Worm (Caenorhabditis elegans) whole organism, L3 larva: ENCODE results near the gene Y45F10C.4.

Source experiments
- R02D3.7 ChIP-seq: fragments of 150-350 bp; optimal IDR thresholded peaks from 2 replicates; lab custom pipeline; 2014; ENCODE audit warnings: missing biosample characterization, missing genetic modification characterization
- egl-27 ChIP-seq: sonication (generic microtip); optimal IDR thresholded peaks from 4 replicates; lab custom pipeline; 2017; ENCODE audit warnings: missing biosample characterization, missing genetic modification reagents, missing genetic modification characterization
- elt-2 ChIP-seq: sonication (generic microtip); optimal IDR thresholded peaks from 2 replicates; lab custom pipeline; 2016; ENCODE audit warnings: missing genetic modification reagents, mild to moderate bottlenecking, missing genetic modification characterization, missing compliant biosample characterization
- lin-39 ChIP-seq: fragments of 150-350 bp; optimal IDR thresholded peaks from 2 replicates; lab custom pipeline; 2018; ENCODE audit warnings: missing biosample characterization, missing genetic modification reagents, missing genetic modification characterization
- mdl-1 ChIP-seq: fragments of 150-350 bp; optimal IDR thresholded peaks from 2 replicates; lab custom pipeline; 2014; ENCODE audit warnings: missing biosample characterization, missing genetic modification characterization
- nfya-1 ChIP-seq: sonication (generic microtip); optimal IDR thresholded peaks from 2 replicates; lab custom pipeline; 2017; ENCODE audit warnings: missing genetic modification characterization, mild to moderate bottlenecking, missing compliant biosample characterization, antibody characterized with exemption, moderate library complexity; ENCODE audit not compliant: insufficient read depth
- nhr-11 ChIP-seq: fragments of 150-350 bp; optimal IDR thresholded peaks from 2 replicates; lab custom pipeline; 2014; ENCODE audit warnings: missing biosample characterization, missing genetic modification characterization
- nhr-23 ChIP-seq: fragments of 150-350 bp; optimal IDR thresholded peaks from 2 replicates; lab custom pipeline; 2014; ENCODE audit warnings: missing biosample characterization, missing genetic modification reagents, missing genetic modification characterization
- nhr-237 ChIP-seq: fragments of 150-350 bp; optimal IDR thresholded peaks from 2 replicates; lab custom pipeline; 2014; ENCODE audit warnings: missing biosample characterization, missing genetic modification characterization
- nhr-77 ChIP-seq: fragments of 150-350 bp; optimal IDR thresholded peaks from 2 replicates; lab custom pipeline; 2014; ENCODE audit warnings: missing biosample characterization, missing genetic modification characterization
- pha-4 ChIP-seq: fragments of 150-350 bp; optimal IDR thresholded peaks from 2 replicates; lab custom pipeline; 2014; ENCODE audit warnings: missing biosample characterization, missing genetic modification reagents, missing genetic modification characterization
- pqm-1 ChIP-seq: fragments of 150-350 bp; optimal IDR thresholded peaks from 2 replicates; lab custom pipeline; 2017; ENCODE audit warnings: missing biosample characterization, missing genetic modification characterization, inconsistent platforms
- snpc-4 ChIP-seq: fragments of 150-350 bp; optimal IDR thresholded peaks from 2 replicates; lab custom pipeline; 2014; ENCODE audit warnings: missing biosample characterization, missing genetic modification characterization
- unc-62 ChIP-seq: fragments of 150-350 bp; sonication (generic microtip); optimal IDR thresholded peaks from 4 replicates; lab custom pipeline; 2014; ENCODE audit warnings: missing biosample characterization, missing genetic modification reagents, missing genetic modification characterization

DNA sequence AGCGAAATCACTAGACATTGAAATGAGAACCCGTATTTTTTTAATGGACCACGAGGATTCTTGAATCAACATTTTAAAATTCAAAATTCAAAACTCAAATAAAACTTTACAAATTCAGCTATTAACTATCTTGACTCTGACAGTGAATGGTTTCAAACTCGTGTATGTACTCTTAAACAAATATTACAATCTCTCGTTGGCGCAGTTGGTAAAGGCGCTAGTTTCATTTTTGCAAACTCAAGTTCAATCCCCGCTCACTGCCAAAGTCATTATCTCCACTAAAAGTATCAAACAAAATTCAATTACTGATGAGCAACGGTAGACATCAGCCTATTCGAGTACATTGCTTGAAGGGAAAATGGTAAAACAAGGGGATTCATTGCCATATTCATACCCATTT is 37.5 kb upstream of the Y45F10C.4 start:
- no peak for TF ChIP-seq nhr-23 (tag; lab: Kevin White, UChicago)
- no peak for TF ChIP-seq mdl-1
- TF ChIP-seq pqm-1 (tag; lab: Kevin White, UChicago), result no peak
- TF ChIP-seq pha-4, result no peak
- TF ChIP-seq lin-39, result no peak
- TF ChIP-seq R02D3.7, result no peak
- TF ChIP-seq elt-2 (tag; lab: Kevin White, UChicago), result no peak
- no peak for TF ChIP-seq nhr-11
- no peak for TF ChIP-seq egl-27 (tag; lab: Kevin White, UChicago)
- TF ChIP-seq nhr-237 (tag; lab: Kevin White, UChicago), result no peak
- peak; percentile 50 for TF ChIP-seq snpc-4
- no peak for TF ChIP-seq nfya-1 (tag; lab: Kevin White, UChicago)
- no peak for TF ChIP-seq unc-62 (GFP tag; lab: Kevin White, UChicago)
- TF ChIP-seq nhr-77 (tag; lab: Kevin White, UChicago), result no peak
